Worm (Caenorhabditis elegans): ENCODE results near the gene blos-8.

Gene blos-8

DNA sequence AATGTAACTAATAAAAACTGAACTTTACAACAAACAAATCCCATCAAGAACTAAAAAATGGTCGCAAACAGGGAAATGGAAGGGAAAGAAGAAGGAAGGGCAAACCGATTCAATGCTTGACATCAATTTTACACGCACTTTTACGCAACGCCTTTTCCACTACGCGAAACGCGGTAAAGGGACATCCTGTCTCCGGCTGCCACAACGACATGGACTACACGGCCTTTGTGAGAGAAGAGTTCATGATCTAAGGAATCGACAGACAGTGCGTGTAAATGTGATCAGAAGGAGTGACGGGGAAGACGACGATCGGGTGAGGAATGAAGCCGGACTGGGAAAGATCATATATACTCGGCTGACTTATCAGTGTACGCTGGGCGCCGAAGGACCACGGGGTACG is 50.6 kb downstream of the blos-8 start:
- TF ChIP-seq mec-3 (tag; optimal IDR thresholded peaks at IDR 0.05; ENCODE audit: borderline replicate concordance) (no peak), T23F11.4 (GFP tag; optimal IDR thresholded peaks at IDR 0.05) (no peak), ceh-18 (tag; optimal IDR thresholded peaks at IDR 0.05) (peak; percentile 29), pqm-1 (tag; optimal IDR thresholded peaks at IDR 0.05) (no peak), rnt-1 (tag; optimal IDR thresholded peaks at IDR 0.05) (peak; percentile 14)

All from whole organism, late embryonic.